Worm (Caenorhabditis elegans) whole organism, L1 larva: ENCODE data around the gene Y58A7A.3.

Experiments
- aha-1 ChIP-seq: fragments of 150-350 bp; optimal IDR thresholded peaks from 2 replicates; lab custom pipeline; 2014; ENCODE audit warnings: missing biosample characterization, missing genetic modification characterization
- alr-1 ChIP-seq: fragments of 200-800 bp; sonication (Bioruptor generic); optimal IDR thresholded peaks from 2 replicates; lab custom pipeline; 2018; ENCODE audit warnings: borderline replicate concordance, mild to moderate bottlenecking, missing genetic modification characterization, missing compliant biosample characterization
- aly-2 ChIP-seq: fragments of 150-350 bp; optimal IDR thresholded peaks from 2 replicates; lab custom pipeline; 2014; ENCODE audit warnings: missing biosample characterization, missing genetic modification characterization
- ama-1 ChIP-seq: fragments of 150-350 bp; optimal IDR thresholded peaks from 2 replicates; lab custom pipeline; 2014
- blmp-1 ChIP-seq: fragments of 150-350 bp; optimal IDR thresholded peaks from 2 replicates; lab custom pipeline; 2014; ENCODE audit warnings: missing biosample characterization, missing genetic modification characterization
- ceh-88 ChIP-seq: fragments of 200-800 bp; sonication (Bioruptor generic); IDR thresholded peaks from 2 replicates; pipeline ENCODE4 v1.3.6; 2022; ENCODE audit warnings: missing genetic modification characterization, missing compliant biosample characterization
- ces-1 ChIP-seq: fragments of 150-350 bp; optimal IDR thresholded peaks from 2 replicates; lab custom pipeline; 2014; ENCODE audit warnings: missing biosample characterization, missing genetic modification reagents, missing genetic modification characterization
- dpl-1 ChIP-seq, 3 experiments: fragments of 150-350 bp in 2 of 3; sonication (generic microtip) in 1 of 3; optimal IDR thresholded peaks; 2 replicates each; lab custom pipeline; 2014 to 2017; ENCODE audit warnings: missing biosample characterization in 3 of 3, missing genetic modification characterization in 3 of 3, missing genetic modification reagents in 3 of 3
- efl-1 ChIP-seq, 4 experiments: fragments of 150-350 bp; optimal IDR thresholded peaks in 3 of 4; peaks in 1 of 4; 1 replicate in 1 of 4; 2 replicates in 3 of 4; lab custom pipeline; 2014; ENCODE audit warnings: missing biosample characterization in 2 of 4, missing genetic modification characterization in 2 of 4, missing genetic modification reagents in 2 of 4
- efl-3 ChIP-seq: fragments of 200-800 bp; sonication (Bioruptor generic); optimal IDR thresholded peaks from 2 replicates; lab custom pipeline; 2018; ENCODE audit warnings: mild to moderate bottlenecking, missing genetic modification characterization, missing compliant biosample characterization
- egl-13 ChIP-seq: sonication (generic microtip); optimal IDR thresholded peaks from 2 replicates; lab custom pipeline; 2016; ENCODE audit warnings: missing genotype, missing genetic modification reagents, missing genetic modification characterization, missing compliant biosample characterization
- egl-27 ChIP-seq, 2 experiments: fragments of 150-350 bp in 1 of 2; sonication (generic microtip); optimal IDR thresholded peaks; 3 replicates each; lab custom pipeline; 2017 to 2018; ENCODE audit warnings: missing biosample characterization in 2 of 2, missing genetic modification characterization in 2 of 2, missing genetic modification reagents in 2 of 2
- elt-3 ChIP-seq, 6 experiments: fragments of 150-350 bp in 1 of 6; sonication (generic microtip); optimal IDR thresholded peaks; 2 replicates each; lab custom pipeline; 2017 to 2018; ENCODE audit warnings: missing biosample characterization in 6 of 6, missing genetic modification characterization in 6 of 6, inconsistent platforms in 1 of 6
- fkh-8 ChIP-seq: sonication (generic microtip); optimal IDR thresholded peaks from 2 replicates; lab custom pipeline; 2016; ENCODE audit warnings: mild to moderate bottlenecking, missing genetic modification characterization, missing compliant biosample characterization
- fos-1 ChIP-seq: fragments of 150-350 bp; optimal IDR thresholded peaks from 2 replicates; lab custom pipeline; 2014; ENCODE audit warnings: missing biosample characterization, missing genetic modification characterization
- grh-1 ChIP-seq: fragments of 200-800 bp; sonication (Bioruptor generic); IDR thresholded peaks from 2 replicates; pipeline ENCODE4 v1.3.6; 2022; ENCODE audit warnings: missing genetic modification reagents, missing genetic modification characterization, missing compliant biosample characterization
- hlh-4 ChIP-seq: sonication (generic microtip); optimal IDR thresholded peaks from 2 replicates; lab custom pipeline; 2016; ENCODE audit warnings: mild to moderate bottlenecking, missing genetic modification characterization, missing compliant biosample characterization
- hpl-2 ChIP-seq: fragments of 150-350 bp; optimal IDR thresholded peaks from 2 replicates; lab custom pipeline; 2014; ENCODE audit warnings: missing biosample characterization, missing genetic modification reagents, missing genetic modification characterization
- irx-1 ChIP-seq: sonication (generic microtip); optimal IDR thresholded peaks from 2 replicates; lab custom pipeline; 2016; ENCODE audit warnings: missing genetic modification characterization, missing compliant biosample characterization
- lin-13 ChIP-seq: fragments of 150-350 bp; optimal IDR thresholded peaks from 2 replicates; lab custom pipeline; 2014; ENCODE audit warnings: missing biosample characterization, missing genetic modification reagents, missing genetic modification characterization
- lin-35 ChIP-seq, 2 experiments: fragments of 150-350 bp; optimal IDR thresholded peaks; 2 replicates each; lab custom pipeline; 2014; ENCODE audit warnings: missing biosample characterization in 2 of 2, missing genetic modification characterization in 2 of 2, missing genetic modification reagents in 2 of 2
- lin-39 ChIP-seq: fragments of 150-350 bp; optimal IDR thresholded peaks from 2 replicates; lab custom pipeline; 2014; ENCODE audit warnings: missing biosample characterization, missing genetic modification reagents, missing genetic modification characterization
- mab-9 ChIP-seq: fragments of 200-800 bp; sonication (Bioruptor generic); IDR thresholded peaks from 2 replicates; pipeline ENCODE4 v1.3.6; 2022; ENCODE audit warnings: missing genetic modification reagents, missing genetic modification characterization, missing compliant biosample characterization
- mdl-1 ChIP-seq, 2 experiments: fragments of 150-350 bp; optimal IDR thresholded peaks; 2 replicates each; lab custom pipeline; 2014 to 2017; ENCODE audit warnings: missing biosample characterization in 2 of 2, missing genetic modification characterization in 2 of 2, inconsistent platforms in 1 of 2
- nhr-12 ChIP-seq: sonication (generic microtip); optimal IDR thresholded peaks from 2 replicates; lab custom pipeline; 2017; ENCODE audit warnings: missing biosample characterization, missing genetic modification characterization
- nhr-19 ChIP-seq: fragments of 200-800 bp; sonication (Bioruptor generic); conservative IDR thresholded peaks from 2 replicates; pipeline ENCODE4 v1.3.6; 2022; ENCODE audit warnings: missing genetic modification characterization, missing compliant biosample characterization
- nhr-20 ChIP-seq: sonication (generic microtip); optimal IDR thresholded peaks from 2 replicates; lab custom pipeline; 2016; ENCODE audit warnings: mild to moderate bottlenecking, missing genetic modification characterization, missing compliant biosample characterization
- nhr-28 ChIP-seq: fragments of 150-350 bp; optimal IDR thresholded peaks from 2 replicates; lab custom pipeline; 2014; ENCODE audit warnings: missing biosample characterization, missing genetic modification characterization
- nhr-71 ChIP-seq: sonication (generic microtip); optimal IDR thresholded peaks from 2 replicates; lab custom pipeline; 2016; ENCODE audit warnings: mild to moderate bottlenecking, missing genetic modification characterization, moderate library complexity, missing compliant biosample characterization
- nhr-84 ChIP-seq: sonication (generic microtip); optimal IDR thresholded peaks from 2 replicates; lab custom pipeline; 2017; ENCODE audit warnings: missing biosample characterization, missing genetic modification characterization
- nhr-85 ChIP-seq: sonication (generic microtip); peaks from one replicate; lab custom pipeline; 2016; ENCODE audit warnings: missing genetic modification characterization, inconsistent platforms, missing compliant biosample characterization
- pag-3 ChIP-seq: sonication (generic microtip); optimal IDR thresholded peaks from 2 replicates; lab custom pipeline; 2017; ENCODE audit warnings: missing genetic modification characterization, mild to moderate bottlenecking, missing compliant biosample characterization, antibody characterized with exemption, borderline replicate concordance; ENCODE audit not compliant: insufficient read depth
- pax-3 ChIP-seq: fragments of 200-800 bp; sonication (Bioruptor generic); optimal IDR thresholded peaks from 2 replicates; lab custom pipeline; 2018; ENCODE audit warnings: mild to moderate bottlenecking, missing genetic modification characterization, moderate library complexity, missing compliant biosample characterization
- pqm-1 ChIP-seq: sonication (generic microtip); optimal IDR thresholded peaks from 3 replicates; lab custom pipeline; 2017; ENCODE audit warnings: missing biosample characterization, missing genetic modification characterization
- snu-23 ChIP-seq: sonication (generic microtip); optimal IDR thresholded peaks from 2 replicates; lab custom pipeline; 2016; ENCODE audit warnings: missing genetic modification characterization, missing compliant biosample characterization
- sptf-1 ChIP-seq: fragments of 150-350 bp; optimal IDR thresholded peaks from 2 replicates; lab custom pipeline; 2014; ENCODE audit warnings: missing biosample characterization, missing genetic modification characterization
- tbx-2 ChIP-seq: sonication (generic microtip); optimal IDR thresholded peaks from 2 replicates; lab custom pipeline; 2016; ENCODE audit warnings: missing genetic modification characterization, missing compliant biosample characterization
- tlp-1 ChIP-seq: fragments of 150-350 bp; optimal IDR thresholded peaks from 2 replicates; lab custom pipeline; 2014; ENCODE audit warnings: missing biosample characterization, missing genetic modification characterization
- unc-130 ChIP-seq: fragments of 150-350 bp; optimal IDR thresholded peaks from 2 replicates; lab custom pipeline; 2017; ENCODE audit warnings: missing biosample characterization, missing genetic modification characterization, inconsistent platforms
- zag-1 ChIP-seq: fragments of 150-350 bp; optimal IDR thresholded peaks from 2 replicates; lab custom pipeline; 2014; ENCODE audit warnings: missing biosample characterization, missing genetic modification characterization
- ztf-11 ChIP-seq, 2 experiments: sonication (generic microtip); optimal IDR thresholded peaks; 2 replicates each; lab custom pipeline; 2016 to 2017; ENCODE audit warnings: missing genetic modification characterization in 2 of 2, missing biosample characterization in 1 of 2, missing compliant biosample characterization in 1 of 2
- ztf-4 ChIP-seq: fragments of 150-350 bp; optimal IDR thresholded peaks from 2 replicates; lab custom pipeline; 2014; ENCODE audit warnings: missing biosample characterization, missing genetic modification characterization

The Y58A7A.3 gene

ce11 chrV:5110684-5111083, 30.0 kb upstream of the Y58A7A.3 start, which contains the start of gene ugt-63:
Gene ugt-63, minus strand, starts transcription at chrV:5110772.
- no peak for TF ChIP-seq nhr-28
- TF ChIP-seq ceh-88, result no peak
- no peak for TF ChIP-seq elt-3 (tag; optimal IDR thresholded peaks at IDR 0.05; lab: Kevin White, UChicago)
- no peak for TF ChIP-seq nhr-19 (GFP tag; lab: Robert Waterston, UW)
- no peak for TF ChIP-seq fos-1 (tag; lab: Kevin White, UChicago)
- TF ChIP-seq alr-1, result no peak
- TF ChIP-seq hlh-4 (tag; lab: Kevin White, UChicago), result no peak
- no peak for TF ChIP-seq irx-1 (tag; lab: Kevin White, UChicago)
- peak; percentile 55 for TF ChIP-seq nhr-20 (tag; lab: Kevin White, UChicago)
- no peak for TF ChIP-seq efl-1 (optimal IDR thresholded peaks at IDR 0.05; lab: Kevin White, UChicago)
- peak in 1 of 2 experiments; percentile 29 for TF ChIP-seq efl-1 (GFP tag; optimal IDR thresholded peaks at IDR 0.05 in 1 of 2; lab: Kevin White, UChicago)
- no peak for TF ChIP-seq lin-39 (tag; lab: Kevin White, UChicago)
- TF ChIP-seq nhr-85 (tag; lab: Kevin White, UChicago), result peak; percentile 51
- no peak for TF ChIP-seq mdl-1 (tag; optimal IDR thresholded peaks at IDR 0.05; lab: Kevin White, UChicago)
- TF ChIP-seq lin-13 (GFP tag; lab: Kevin White, UChicago), result no peak
- TF ChIP-seq, all 84 proteins: peak for 3

- TF ChIP-seq fkh-8 (tag; lab: Kevin White, UChicago) (peak; percentile 28), efl-3 (GFP tag; lab: Kevin White, UChicago) (no peak), grh-1 (GFP tag; lab: Robert Waterston, UW) (no peak), ztf-11 (tag; optimal IDR thresholded peaks at IDR 0.05; lab: Kevin White, UChicago) (no peak)
These were observed 27.1 kb upstream of the Y58A7A.3 start, which contains the start of gene srab-3 for ce11 chrV:5107816-5108215. Gene srab-3, minus strand, starts transcription at chrV:5107916.

ce11 chrV:5104934-5105333, 24.2 kb upstream of the Y58A7A.3 start, which contains the start of gene srab-2:
Gene srab-2, minus strand, starts transcription at chrV:5105034.
- TF ChIP-seq elt-3 (tag; optimal IDR thresholded peaks at IDR 0.05; lab: Kevin White, UChicago), result no peak
- TF ChIP-seq sptf-1 (tag; lab: Kevin White, UChicago), result no peak
- no peak for TF ChIP-seq ama-1 (lab: Kevin White, UChicago)
- no peak for TF ChIP-seq snu-23 (GFP tag; lab: Kevin White, UChicago)
- TF ChIP-seq egl-13, result no peak
- TF ChIP-seq efl-1 (optimal IDR thresholded peaks at IDR 0.05; lab: Kevin White, UChicago), result no peak
- TF ChIP-seq efl-1 (GFP tag; optimal IDR thresholded peaks at IDR 0.05 in 1 of 2; lab: Kevin White, UChicago), result no peak
- no peak for TF ChIP-seq lin-35 (GFP tag; optimal IDR thresholded peaks at IDR 0.05; lab: Kevin White, UChicago)
- TF ChIP-seq nhr-84, result no peak
- TF ChIP-seq hpl-2 (GFP tag; lab: Kevin White, UChicago), result no peak
- no peak for TF ChIP-seq tlp-1 (tag; lab: Kevin White, UChicago)
- no peak for TF ChIP-seq aha-1 (tag; lab: Kevin White, UChicago)
- TF ChIP-seq tbx-2, result no peak
- TF ChIP-seq ztf-4 (tag; lab: Kevin White, UChicago), result no peak
- no peak for TF ChIP-seq blmp-1
- TF ChIP-seq zag-1 (tag; lab: Kevin White, UChicago), result no peak
- no peak for TF ChIP-seq aly-2 (tag; lab: Kevin White, UChicago)
- TF ChIP-seq mab-9 (GFP tag; lab: Robert Waterston, UW), result no peak

ce11 chrV:5102017-5102416, 21.3 kb upstream of the Y58A7A.3 start, which contains the start of gene srab-1:
Gene srab-1, minus strand, starts transcription at chrV:5102117.
- no peak for TF ChIP-seq egl-13
- TF ChIP-seq dpl-1 (GFP tag; optimal IDR thresholded peaks at IDR 0.05; lab: Kevin White, UChicago), result no peak
- no peak for TF ChIP-seq ces-1 (GFP tag; lab: Kevin White, UChicago)
- TF ChIP-seq sptf-1 (tag; lab: Kevin White, UChicago), result no peak
- no peak for TF ChIP-seq mab-9 (GFP tag; lab: Robert Waterston, UW)
- no peak for TF ChIP-seq pqm-1 (tag; lab: Kevin White, UChicago)
- TF ChIP-seq aly-2 (tag; lab: Kevin White, UChicago), result no peak
- no peak for TF ChIP-seq nhr-12 (tag; lab: Kevin White, UChicago)
- no peak for TF ChIP-seq ama-1 (lab: Kevin White, UChicago)
- TF ChIP-seq tbx-2, result no peak
- TF ChIP-seq unc-130 (tag; lab: Kevin White, UChicago), result no peak
- TF ChIP-seq nhr-71 (tag; lab: Kevin White, UChicago), result no peak
- TF ChIP-seq lin-35 (GFP tag; optimal IDR thresholded peaks at IDR 0.05; lab: Kevin White, UChicago), result no peak
- TF ChIP-seq blmp-1, result no peak
- no peak for TF ChIP-seq tlp-1 (tag; lab: Kevin White, UChicago)
- no peak for TF ChIP-seq egl-27 (tag; optimal IDR thresholded peaks at IDR 0.05; lab: Kevin White, UChicago)
- no peak for TF ChIP-seq pax-3 (tag; lab: Kevin White, UChicago)
- no peak for TF ChIP-seq pag-3 (tag; lab: Kevin White, UChicago)
- no peak for TF ChIP-seq nhr-28
- TF ChIP-seq, all 84 proteins: peak for 0
